Fruit fly (Drosophila melanogaster): Measurements from ENCODE around the gene CG3408.
A peak's percentile ranks its signal among the peaks of the same experiment; 100 is the strongest.

The CG3408 gene

dm6 chr3L:9492115-9492514 lies 17.3 kb downstream of the CG3408 start, which contains the start of gene CG32037:
CG32037 (minus strand) TSS chr3L:9492215.
- TF ChIP-seq cic (GFP tag; optimal IDR thresholded peaks at IDR 0.05) (no peak), bab1 (GFP tag; optimal IDR thresholded peaks at IDR 0.05) (no peak), Crg-1 (GFP tag; optimal IDR thresholded peaks at IDR 0.05) (no peak), ovo (GFP tag; optimal IDR thresholded peaks at IDR 0.05) (no peak), cnc (optimal IDR thresholded peaks at IDR 0.05) (no peak), CG5204 (GFP tag; optimal IDR thresholded peaks at IDR 0.05) (no peak), CG11617 (GFP tag; optimal IDR thresholded peaks at IDR 0.05) (no peak), tj (GFP tag; optimal IDR thresholded peaks at IDR 0.05) (no peak), CG7101 (tag; optimal IDR thresholded peaks at IDR 0.05) (no peak), kay (GFP tag; ENCODE audit: borderline replicate concordance) (no peak), Mnt (GFP tag; optimal IDR thresholded peaks at IDR 0.05) (no peak)

- TF ChIP-seq CG5204 (GFP tag; optimal IDR thresholded peaks at IDR 0.05): no peak
- no peak for TF ChIP-seq CG14711 (tag; optimal IDR thresholded peaks at IDR 0.05)
- no peak for TF ChIP-seq Clk (GFP tag; optimal IDR thresholded peaks at IDR 0.05)
- TF ChIP-seq CG11617 (GFP tag; optimal IDR thresholded peaks at IDR 0.05): no peak
- TF ChIP-seq Mnt (GFP tag; optimal IDR thresholded peaks at IDR 0.05): no peak
- no peak for TF ChIP-seq tj (GFP tag; optimal IDR thresholded peaks at IDR 0.05)
- TF ChIP-seq ovo (GFP tag; optimal IDR thresholded peaks at IDR 0.05): no peak
- TF ChIP-seq Hr96 (GFP tag; optimal IDR thresholded peaks at IDR 0.05): no peak
- no peak for TF ChIP-seq CG7045 (GFP tag; optimal IDR thresholded peaks at IDR 0.05)
- no peak for TF ChIP-seq CG7101 (tag; optimal IDR thresholded peaks at IDR 0.05)
- TF ChIP-seq CG1620 (GFP tag; optimal IDR thresholded peaks at IDR 0.05): no peak
- no peak for TF ChIP-seq pad (GFP tag; optimal IDR thresholded peaks at IDR 0.05)
- TF ChIP-seq Crg-1 (GFP tag; optimal IDR thresholded peaks at IDR 0.05): no peak
- TF ChIP-seq CG12768 (GFP tag; optimal IDR thresholded peaks at IDR 0.05): no peak
- TF ChIP-seq CG33017 (tag; optimal IDR thresholded peaks at IDR 0.05): no peak
- TF ChIP-seq cnc (optimal IDR thresholded peaks at IDR 0.05): no peak
- no peak for TF ChIP-seq bab1 (GFP tag; optimal IDR thresholded peaks at IDR 0.05)
- TF ChIP-seq kay (GFP tag; ENCODE audit: borderline replicate concordance): no peak
- TF ChIP-seq cic (GFP tag; optimal IDR thresholded peaks at IDR 0.05): no peak
- no peak for TF ChIP-seq toe (GFP tag; optimal IDR thresholded peaks at IDR 0.05)
These were observed 18.1 kb downstream of the CG3408 start for dm6 chr3L:9491331-9491730.

- no peak for TF ChIP-seq bab1 (GFP tag; optimal IDR thresholded peaks at IDR 0.05)
- no peak for TF ChIP-seq pad (GFP tag; optimal IDR thresholded peaks at IDR 0.05)
- no peak for TF ChIP-seq ovo (GFP tag; optimal IDR thresholded peaks at IDR 0.05)
- TF ChIP-seq Hr96 (GFP tag; optimal IDR thresholded peaks at IDR 0.05): no peak
- TF ChIP-seq kay (GFP tag; ENCODE audit: borderline replicate concordance): no peak
- no peak for TF ChIP-seq CG14711 (tag; optimal IDR thresholded peaks at IDR 0.05)
- TF ChIP-seq cnc (optimal IDR thresholded peaks at IDR 0.05): no peak
- TF ChIP-seq Crg-1 (GFP tag; optimal IDR thresholded peaks at IDR 0.05): no peak
- TF ChIP-seq CG11617 (GFP tag; optimal IDR thresholded peaks at IDR 0.05): no peak
- no peak for TF ChIP-seq CG5204 (GFP tag; optimal IDR thresholded peaks at IDR 0.05)
- no peak for TF ChIP-seq CG7101 (tag; optimal IDR thresholded peaks at IDR 0.05)
These were observed 19.0 kb downstream of the CG3408 start for dm6 chr3L:9490432-9490831.

- TF ChIP-seq Mnt (GFP tag; optimal IDR thresholded peaks at IDR 0.05): no peak
- no peak for TF ChIP-seq CG7045 (GFP tag; optimal IDR thresholded peaks at IDR 0.05)
- TF ChIP-seq Hr96 (GFP tag; optimal IDR thresholded peaks at IDR 0.05): no peak
- no peak for TF ChIP-seq CG1620 (GFP tag; optimal IDR thresholded peaks at IDR 0.05)
- TF ChIP-seq pad (GFP tag; optimal IDR thresholded peaks at IDR 0.05): no peak
- no peak for TF ChIP-seq CG12768 (GFP tag; optimal IDR thresholded peaks at IDR 0.05)
- TF ChIP-seq toe (GFP tag; optimal IDR thresholded peaks at IDR 0.05): no peak
- TF ChIP-seq CG33017 (tag; optimal IDR thresholded peaks at IDR 0.05): no peak
- TF ChIP-seq ovo (GFP tag; optimal IDR thresholded peaks at IDR 0.05): no peak
- TF ChIP-seq Crg-1 (GFP tag; optimal IDR thresholded peaks at IDR 0.05): no peak
- no peak for TF ChIP-seq cnc (optimal IDR thresholded peaks at IDR 0.05)
- no peak for TF ChIP-seq CG7101 (tag; optimal IDR thresholded peaks at IDR 0.05)
These were observed 19.8 kb downstream of the CG3408 start for dm6 chr3L:9489627-9490026.

- no peak for TF ChIP-seq kay (GFP tag; ENCODE audit: borderline replicate concordance)
- TF ChIP-seq Mnt (GFP tag; optimal IDR thresholded peaks at IDR 0.05): no peak
- no peak for TF ChIP-seq CG12768 (GFP tag; optimal IDR thresholded peaks at IDR 0.05)
- TF ChIP-seq Clk (GFP tag; optimal IDR thresholded peaks at IDR 0.05): no peak
- no peak for TF ChIP-seq CG33017 (tag; optimal IDR thresholded peaks at IDR 0.05)
These were observed 20.2 kb downstream of the CG3408 start, which contains the start of gene CG32036 for dm6 chr3L:9489133-9489532. CG32036 (minus strand) TSS chr3L:9489233.

- peak; percentile 12 for TF ChIP-seq CG7101 (tag; optimal IDR thresholded peaks at IDR 0.05)
- TF ChIP-seq Mnt (GFP tag; optimal IDR thresholded peaks at IDR 0.05): peak; percentile 10
- no peak for TF ChIP-seq Crg-1 (GFP tag; optimal IDR thresholded peaks at IDR 0.05)
- peak; percentile 56 for TF ChIP-seq bab1 (GFP tag; optimal IDR thresholded peaks at IDR 0.05)
These were observed 21.8 kb downstream of the CG3408 start, which contains the start of gene pall for dm6 chr3L:9487586-9487985. pall (minus strand) TSS chr3L:9487790.

dm6 chr3L:9476829-9477228 lies 32.6 kb downstream of the CG3408 start, which contains the start of the genes Uch-L5 and Jarid2:
Uch-L5 (minus strand) TSS chr3L:9476965.
Jarid2 (plus strand) TSS chr3L:9477038.
- TF ChIP-seq CG33017 (tag; optimal IDR thresholded peaks at IDR 0.05): peak; percentile 26
- peak; percentile 56 for TF ChIP-seq CG1620 (GFP tag; optimal IDR thresholded peaks at IDR 0.05)
- peak; percentile 8 for TF ChIP-seq CG11617 (GFP tag; optimal IDR thresholded peaks at IDR 0.05)
- no peak for TF ChIP-seq Clk (GFP tag; optimal IDR thresholded peaks at IDR 0.05)
- TF ChIP-seq kay (GFP tag; ENCODE audit: borderline replicate concordance): no peak
- peak; percentile 61 for TF ChIP-seq CG7101 (tag; optimal IDR thresholded peaks at IDR 0.05)
- TF ChIP-seq Mnt (GFP tag; optimal IDR thresholded peaks at IDR 0.05): peak; percentile 69
- peak; percentile 37 for TF ChIP-seq pad (GFP tag; optimal IDR thresholded peaks at IDR 0.05)
- peak; percentile 34 for TF ChIP-seq cic (GFP tag; optimal IDR thresholded peaks at IDR 0.05)
- TF ChIP-seq Crg-1 (GFP tag; optimal IDR thresholded peaks at IDR 0.05): peak; percentile 45
- TF ChIP-seq Hr96 (GFP tag; optimal IDR thresholded peaks at IDR 0.05): no peak
- peak; percentile 47 for TF ChIP-seq ovo (GFP tag; optimal IDR thresholded peaks at IDR 0.05)
- no peak for TF ChIP-seq toe (GFP tag; optimal IDR thresholded peaks at IDR 0.05)
- peak; percentile 16 for TF ChIP-seq CG7045 (GFP tag; optimal IDR thresholded peaks at IDR 0.05)
- TF ChIP-seq tj (GFP tag; optimal IDR thresholded peaks at IDR 0.05): peak; percentile 70
- peak; percentile 81 to 92 for TF ChIP-seq cnc (optimal IDR thresholded peaks at IDR 0.05)
- peak; percentile 84 for TF ChIP-seq bab1 (GFP tag; optimal IDR thresholded peaks at IDR 0.05)
- peak; percentile 12 for TF ChIP-seq CG12768 (GFP tag; optimal IDR thresholded peaks at IDR 0.05)
- peak; percentile 63 for TF ChIP-seq CG14711 (tag; optimal IDR thresholded peaks at IDR 0.05)
- TF ChIP-seq CG5204 (GFP tag; optimal IDR thresholded peaks at IDR 0.05): no peak
